Fruit fly (Drosophila melanogaster) whole organism, embryonic: ENCODE measurements around the gene mora.
A peak's percentile ranks its signal among the peaks of the same experiment; 100 is the strongest.

ENCODE experiments used
- ATbp ChIP-seq: fragments of 200-800 bp; sonication (Bioruptor generic); optimal IDR thresholded peaks from 2 replicates; lab custom pipeline; 2017; ENCODE audit warnings: missing biosample characterization, mild to moderate bottlenecking, missing genetic modification characterization, missing genetic modification reagents
- Asciz ChIP-seq: fragments of 200-800 bp; sonication (Bioruptor generic); optimal IDR thresholded peaks from 2 replicates; lab custom pipeline; 2017; ENCODE audit warnings: missing biosample characterization, mild to moderate bottlenecking, missing genetic modification characterization, missing genetic modification reagents
- Atf6 ChIP-seq: fragments of 200-800 bp; sonication (Bioruptor generic); IDR thresholded peaks from 2 replicates; pipeline ENCODE4 v1.3.6; 2022; ENCODE audit warnings: missing biosample characterization, missing genetic modification characterization
- BtbVII ChIP-seq: fragments of 200-800 bp; sonication (Bioruptor generic); optimal IDR thresholded peaks from 3 replicates; lab custom pipeline; 2017; ENCODE audit warnings: missing biosample characterization, mild to moderate bottlenecking, missing genetic modification characterization
- CG10321 ChIP-seq: fragments of 200-800 bp; sonication (Bioruptor generic); IDR thresholded peaks from 2 replicates; pipeline ENCODE4 v1.3.6; 2022; ENCODE audit warnings: missing biosample characterization, missing genetic modification characterization
- CG10462 ChIP-seq: fragments of 200-800 bp; sonication (Bioruptor generic); optimal IDR thresholded peaks from 2 replicates; lab custom pipeline; 2016; ENCODE audit warnings: missing biosample characterization, missing genetic modification characterization
- CG10979 ChIP-seq: fragments of 200-800 bp; sonication (Bioruptor generic); optimal IDR thresholded peaks from 2 replicates; lab custom pipeline; 2018; ENCODE audit warnings: missing biosample characterization, mild to moderate bottlenecking, missing genetic modification characterization, moderate library complexity
- CG11504 ChIP-seq: fragments of 200-800 bp; sonication (Bioruptor generic); optimal IDR thresholded peaks from 3 replicates; lab custom pipeline; 2019; ENCODE audit warnings: missing biosample characterization, mild to moderate bottlenecking, missing genetic modification characterization, moderate library complexity
- CG12391 ChIP-seq: fragments of 200-800 bp; sonication (Bioruptor generic); optimal IDR thresholded peaks from 3 replicates; lab custom pipeline; 2018; ENCODE audit warnings: missing biosample characterization, mild to moderate bottlenecking, missing genetic modification characterization, moderate library complexity
- CG13424 ChIP-seq: fragments of 200-800 bp; sonication (Bioruptor generic); optimal IDR thresholded peaks from 2 replicates; lab custom pipeline; 2019; ENCODE audit warnings: missing biosample characterization, mild to moderate bottlenecking, missing genetic modification characterization, moderate library complexity
- CG13624 ChIP-seq: fragments of 200-800 bp; sonication (Bioruptor generic); optimal IDR thresholded peaks from 2 replicates; lab custom pipeline; 2016; ENCODE audit warnings: missing biosample characterization, missing genetic modification characterization
- CG15011 ChIP-seq: fragments of 200-800 bp; sonication (Bioruptor generic); optimal IDR thresholded peaks from 3 replicates; lab custom pipeline; 2018; ENCODE audit warnings: missing biosample characterization, mild to moderate bottlenecking, missing genetic modification characterization
- CG15269 ChIP-seq: fragments of 200-800 bp; sonication (Bioruptor generic); optimal IDR thresholded peaks from 2 replicates; lab custom pipeline; 2018; ENCODE audit warnings: missing biosample characterization, mild to moderate bottlenecking, missing genetic modification characterization, moderate library complexity
- CG16813 ChIP-seq: fragments of 200-800 bp; sonication (Bioruptor generic); IDR thresholded peaks from 3 replicates; pipeline ENCODE4 v1.3.6; 2022; ENCODE audit warnings: missing biosample characterization, missing genetic modification characterization; ENCODE audit not compliant: partially characterized antibody
- CG17829 ChIP-seq: fragments of 200-800 bp; optimal IDR thresholded peaks from 2 replicates; lab custom pipeline; 2019; ENCODE audit warnings: missing biosample characterization, mild to moderate bottlenecking, missing genetic modification characterization, moderate library complexity
- CG18262 ChIP-seq: fragments of 200-800 bp; optimal IDR thresholded peaks from 3 replicates; lab custom pipeline; 2019; ENCODE audit warnings: missing biosample characterization, mild to moderate bottlenecking, missing genetic modification characterization, moderate library complexity
- CG18599 ChIP-seq: fragments of 200-800 bp; sonication (Bioruptor generic); optimal IDR thresholded peaks from 3 replicates; lab custom pipeline; 2017; ENCODE audit warnings: missing biosample characterization, missing genetic modification characterization, mild to moderate bottlenecking, moderate library complexity, missing genetic modification reagents
- CG3065 ChIP-seq: fragments of 200-800 bp; sonication (Bioruptor generic); optimal IDR thresholded peaks from 2 replicates; lab custom pipeline; 2016; ENCODE audit warnings: missing biosample characterization, missing genetic modification characterization
- CG32772 ChIP-seq: fragments of 200-800 bp; sonication (Bioruptor generic); IDR thresholded peaks from 2 replicates; pipeline ENCODE4 v1.3.6; 2022; ENCODE audit warnings: missing biosample characterization, missing genetic modification characterization
- CG6175 ChIP-seq: fragments of 200-800 bp; sonication (Bioruptor generic); IDR thresholded peaks from 3 replicates; pipeline ENCODE4 v1.3.6; 2022; ENCODE audit warnings: missing biosample characterization, missing genetic modification characterization
- CG6654 ChIP-seq: fragments of 200-800 bp; sonication (Bioruptor generic); optimal IDR thresholded peaks from 2 replicates; lab custom pipeline; 2017; ENCODE audit warnings: missing biosample characterization, mild to moderate bottlenecking, missing genetic modification characterization
- CG6765 ChIP-seq: fragments of 200-800 bp; sonication (Bioruptor generic); optimal IDR thresholded peaks from 3 replicates; lab custom pipeline; 2017; ENCODE audit warnings: missing biosample characterization, mild to moderate bottlenecking, missing genetic modification characterization
- CG7357 ChIP-seq: fragments of 200-800 bp; sonication (Bioruptor generic); IDR thresholded peaks from 3 replicates; pipeline ENCODE4 v1.3.6; 2022; ENCODE audit warnings: missing biosample characterization, missing genetic modification characterization
- CG7987 ChIP-seq: fragments of 200-800 bp; sonication (Bioruptor generic); optimal IDR thresholded peaks from 2 replicates; lab custom pipeline; 2018; ENCODE audit warnings: missing biosample characterization, mild to moderate bottlenecking, missing genetic modification characterization, moderate library complexity
- CG8290 ChIP-seq, 3 experiments: fragments of 200-800 bp; sonication (Bioruptor generic); optimal IDR thresholded peaks; 2 replicates each; lab custom pipeline; 2016 to 2019; ENCODE audit warnings: missing biosample characterization in 3 of 3, missing genetic modification characterization in 3 of 3, mild to moderate bottlenecking in 2 of 3, moderate library complexity in 1 of 3
- CG8388 ChIP-seq: fragments of 200-800 bp; sonication (Bioruptor generic); optimal IDR thresholded peaks from 2 replicates; lab custom pipeline; 2019; ENCODE audit warnings: missing biosample characterization, mild to moderate bottlenecking, missing genetic modification characterization, moderate library complexity
- CG9797 ChIP-seq: fragments of 200-800 bp; sonication (Bioruptor generic); optimal IDR thresholded peaks from 3 replicates; lab custom pipeline; 2018; ENCODE audit warnings: missing biosample characterization, mild to moderate bottlenecking, missing genetic modification characterization
- Dip3 ChIP-seq: fragments of 200-800 bp; sonication (Bioruptor generic); optimal IDR thresholded peaks from 3 replicates; lab custom pipeline; 2016; ENCODE audit warnings: missing biosample characterization, missing genetic modification characterization
- Dp ChIP-seq: fragments of 200-800 bp; sonication (Bioruptor generic); optimal IDR thresholded peaks from 2 replicates; lab custom pipeline; 2018; ENCODE audit warnings: missing biosample characterization, mild to moderate bottlenecking, missing genetic modification characterization, moderate library complexity
- Lhr ChIP-seq: fragments of 200-800 bp; sonication (Bioruptor generic); optimal IDR thresholded peaks from 3 replicates; lab custom pipeline; 2017; ENCODE audit warnings: mild to moderate bottlenecking, missing biosample characterization, missing genetic modification reagents, missing genetic modification characterization
- MBD-R2 ChIP-seq: fragments of 200-800 bp; sonication (Bioruptor generic); IDR thresholded peaks from 2 replicates; pipeline ENCODE4 v1.3.6; 2022; ENCODE audit warnings: missing biosample characterization, missing genetic modification characterization
- YL-1 ChIP-seq: fragments of 200-800 bp; sonication (Bioruptor generic); optimal IDR thresholded peaks from 3 replicates; lab custom pipeline; 2017; ENCODE audit warnings: missing biosample characterization, mild to moderate bottlenecking, missing genetic modification characterization
- crp ChIP-seq, 2 experiments: fragments of 200-800 bp; sonication (Bioruptor generic); optimal IDR thresholded peaks; 2 replicates in 1 of 2; 3 replicates in 1 of 2; lab custom pipeline; 2017; ENCODE audit warnings: missing biosample characterization in 2 of 2, missing genetic modification characterization in 2 of 2, mild to moderate bottlenecking in 1 of 2, moderate library complexity in 1 of 2
- dan ChIP-seq: fragments of 200-800 bp; sonication (Bioruptor generic); IDR thresholded peaks from 2 replicates; pipeline ENCODE4 v1.3.6; 2022; ENCODE audit warnings: missing biosample characterization, missing genetic modification characterization
- ewg ChIP-seq: fragments of 200-800 bp; sonication (Bioruptor generic); optimal IDR thresholded peaks from 3 replicates; lab custom pipeline; 2017; ENCODE audit warnings: mild to moderate bottlenecking, missing biosample characterization, missing genetic modification reagents, missing genetic modification characterization
- ftz-f1 ChIP-seq: fragments of 200-800 bp; sonication (Bioruptor generic); optimal IDR thresholded peaks from 2 replicates; lab custom pipeline; 2016; ENCODE audit warnings: missing biosample characterization, missing genetic modification characterization
- gsb-n ChIP-seq: fragments of 200-800 bp; sonication (Bioruptor generic); optimal IDR thresholded peaks from 3 replicates; lab custom pipeline; 2018; ENCODE audit warnings: missing biosample characterization, mild to moderate bottlenecking, missing genetic modification characterization
- ken ChIP-seq: fragments of 200-800 bp; sonication (Bioruptor generic); IDR thresholded peaks from 3 replicates; pipeline ENCODE4 v1.3.6; 2022; ENCODE audit warnings: missing biosample characterization, missing genetic modification characterization
- nerfin-1 ChIP-seq: fragments of 200-800 bp; sonication (Bioruptor generic); optimal IDR thresholded peaks from 3 replicates; lab custom pipeline; 2019; ENCODE audit warnings: missing biosample characterization, mild to moderate bottlenecking, missing genetic modification characterization, moderate library complexity
- nerfin-2 ChIP-seq: fragments of 200-800 bp; sonication (Bioruptor generic); IDR thresholded peaks from 2 replicates; pipeline ENCODE4 v1.3.6; 2022; ENCODE audit warnings: missing biosample characterization, missing genetic modification characterization; ENCODE audit not compliant: partially characterized antibody
- nom ChIP-seq: fragments of 200-800 bp; sonication (Bioruptor generic); optimal IDR thresholded peaks from 2 replicates; lab custom pipeline; 2017; ENCODE audit warnings: missing biosample characterization, missing genetic modification characterization, mild to moderate bottlenecking, moderate library complexity, missing genetic modification reagents
- pnt ChIP-seq: fragments of 200-800 bp; sonication (Bioruptor generic); optimal IDR thresholded peaks from 3 replicates; lab custom pipeline; 2016; ENCODE audit warnings: missing biosample characterization, missing genetic modification characterization
- pum ChIP-seq: fragments of 200-800 bp; sonication (Bioruptor generic); optimal IDR thresholded peaks from 2 replicates; lab custom pipeline; 2016; ENCODE audit warnings: missing biosample characterization, missing genetic modification characterization
- so ChIP-seq: fragments of 200-800 bp; sonication (Bioruptor generic); IDR thresholded peaks from 3 replicates; pipeline ENCODE4 v1.3.6; 2022; ENCODE audit warnings: missing biosample characterization, missing genetic modification characterization
- ssp ChIP-seq: fragments of 200-800 bp; sonication (Bioruptor generic); IDR thresholded peaks from 2 replicates; pipeline ENCODE4 v1.3.6; 2022; ENCODE audit warnings: missing biosample characterization, missing genetic modification characterization
- tgo ChIP-seq: fragments of 200-800 bp; sonication (Bioruptor generic); IDR thresholded peaks from 3 replicates; pipeline ENCODE4 v1.3.6; 2022; ENCODE audit warnings: missing biosample characterization, missing genetic modification characterization
- tx ChIP-seq: fragments of 200-800 bp; sonication (Bioruptor generic); optimal IDR thresholded peaks from 2 replicates; lab custom pipeline; 2016; ENCODE audit warnings: missing biosample characterization, missing genetic modification characterization
- wdn ChIP-seq: fragments of 200-800 bp; sonication (Bioruptor generic); IDR thresholded peaks from 2 replicates; pipeline ENCODE4 v1.3.6; 2022; ENCODE audit warnings: missing biosample characterization, missing genetic modification characterization
- zfh1 ChIP-seq: fragments of 200-800 bp; sonication (Bioruptor generic); IDR thresholded peaks from 3 replicates; pipeline ENCODE4 v1.3.6; 2022; ENCODE audit warnings: missing biosample characterization, missing genetic modification characterization

Gene mora

dm6 chr3R:24193373-24193879, 7.3 kb downstream of the mora start, which contains the start of the genes SMC6 and CG6204 (continued):
- TF ChIP-seq gsb-n (tag; lab: Kevin White, UChicago) (peak; percentile 93), so (GFP tag; lab: Robert Waterston, UW) (peak; percentile 90), CG32772 (peak; percentile 95), CG18599 (GFP tag; lab: Kevin White, UChicago) (peak; percentile 92), Dp (GFP tag; lab: Kevin White, UChicago) (peak; percentile 69), CG8290 (GFP tag; optimal IDR thresholded peaks at IDR 0.05; lab: Kevin White, UChicago) (peak; percentile 80), CG8290 (tag; optimal IDR thresholded peaks at IDR 0.05; lab: Kevin White, UChicago) (peak; percentile 16 to 92), ssp (GFP tag; lab: Robert Waterston, UW) (peak; percentile 86), CG13424 (tag; lab: Kevin White, UChicago) (peak; percentile 95), Asciz (GFP tag; lab: Kevin White, UChicago) (peak; percentile 85), CG10462 (GFP tag; lab: Kevin White, UChicago) (peak; percentile 84), CG7357 (peak; percentile 90), CG6654 (peak; percentile 66), zfh1 (GFP tag; lab: Robert Waterston, UW) (peak; percentile 93), CG15011 (GFP tag; lab: Kevin White, UChicago) (peak; percentile 88), dan (GFP tag; lab: Robert Waterston, UW) (peak; percentile 83), CG15269 (peak; percentile 96), CG9797 (GFP tag; lab: Kevin White, UChicago) (peak; percentile 64), Atf6 (GFP tag; lab: Robert Waterston, UW) (peak; percentile 94), CG17829 (tag; lab: Kevin White, UChicago) (peak; percentile 95), CG10979 (peak; percentile 92), CG13624 (GFP tag; lab: Kevin White, UChicago) (peak; percentile 95), CG18262 (tag; lab: Kevin White, UChicago) (peak; percentile 95), ATbp (GFP tag; lab: Kevin White, UChicago) (peak; percentile 90), wdn (GFP tag; lab: Robert Waterston, UW) (peak; percentile 90), ken (peak; percentile 93), pum (GFP tag; lab: Kevin White, UChicago) (peak; percentile 83), CG6175 (GFP tag; lab: Robert Waterston, UW) (peak; percentile 86), YL-1 (GFP tag; lab: Kevin White, UChicago) (peak; percentile 70), nerfin-2 (GFP tag; lab: Robert Waterston, UW) (no peak), ewg (GFP tag; lab: Kevin White, UChicago) (peak; percentile 85), nerfin-1 (tag; lab: Kevin White, UChicago) (peak; percentile 94), Dip3 (GFP tag; lab: Kevin White, UChicago) (peak; percentile 90), crp (GFP tag; optimal IDR thresholded peaks at IDR 0.05; lab: Kevin White, UChicago) (peak in 1 of 2 experiments; percentile 60), pnt (GFP tag; lab: Kevin White, UChicago) (peak; percentile 84), nom (GFP tag; lab: Kevin White, UChicago) (peak; percentile 88), CG12391 (peak; percentile 95), MBD-R2 (GFP tag; lab: Robert Waterston, UW) (peak; percentile 89), BtbVII (GFP tag; lab: Kevin White, UChicago) (peak; percentile 84), tx (GFP tag; lab: Kevin White, UChicago) (peak; percentile 79), CG7987 (GFP tag; lab: Kevin White, UChicago) (peak; percentile 72), CG6765 (GFP tag; lab: Kevin White, UChicago) (peak; percentile 85), CG16813 (peak; percentile 33; the same call in 1 of the 3 replicates), CG11504 (tag; lab: Kevin White, UChicago) (peak; percentile 94), CG3065 (peak; percentile 65), CG10321 (GFP tag; lab: Robert Waterston, UW) (peak; percentile 67; the same call in 1 of the 2 replicates), Lhr (GFP tag; lab: Kevin White, UChicago) (peak; percentile 70), tgo (GFP tag; lab: Robert Waterston, UW) (peak; percentile 95), ftz-f1 (no peak), CG8388 (GFP tag; lab: Kevin White, UChicago) (peak; percentile 92)
